Fruit fly (Drosophila melanogaster) whole organism, adult: ENCODE data around the gene Sfp93F.

Source experiments
- Hr96 ChIP-seq: fragments of 200-800 bp; sonication (Bioruptor generic); optimal IDR thresholded peaks from 2 replicates; lab custom pipeline; 2016; ENCODE audit warnings: missing biosample characterization, missing genetic modification characterization
- bab1 ChIP-seq: fragments of 200-800 bp; sonication (Bioruptor generic); optimal IDR thresholded peaks from 3 replicates; lab custom pipeline; 2019; ENCODE audit warnings: missing biosample characterization, mild to moderate bottlenecking, missing genetic modification characterization, moderate library complexity

DNA sequence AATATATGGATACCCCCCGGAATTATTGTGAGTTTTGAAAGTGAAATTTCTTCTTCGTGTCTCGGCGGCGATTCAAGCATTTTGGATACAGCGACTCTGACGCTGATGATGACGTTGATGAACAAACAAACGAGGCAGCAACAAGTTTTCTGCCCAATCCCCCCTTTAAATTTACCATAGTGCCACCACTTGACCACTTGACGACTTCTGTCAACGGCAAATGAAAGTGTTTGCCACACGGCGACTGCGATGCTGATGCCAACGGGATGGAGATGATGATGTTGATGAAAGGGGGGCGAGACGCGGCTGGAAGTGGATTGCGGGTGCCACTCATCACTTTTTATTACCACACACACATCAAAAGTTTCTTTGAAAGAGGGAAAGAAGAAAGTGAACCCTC lies 35.6 kb downstream of the Sfp93F start:
- TF ChIP-seq bab1 (GFP tag; lab: Kevin White, UChicago): no peak
- no peak for TF ChIP-seq Hr96 (GFP tag; lab: Kevin White, UChicago)
